Worm (Caenorhabditis elegans) whole organism, young adult: ENCODE measurements around the gene tceb-3.
"Not testable (repeated sequence)": the region's sequence is repeated elsewhere in the genome, so short reads cannot be mapped to it uniquely, and the experiment has no call there.

Experiments
- B0019.2 ChIP-seq: fragments of 200-800 bp; sonication (Bioruptor generic); conservative IDR thresholded peaks from 2 replicates; pipeline ENCODE4 v1.3.6; 2022; ENCODE audit warnings: missing genetic modification reagents, missing genetic modification characterization, missing compliant biosample characterization
- B0035.1 ChIP-seq: sonication (generic microtip); optimal IDR thresholded peaks from 2 replicates; lab custom pipeline; 2016; ENCODE audit warnings: missing genetic modification characterization, mild to moderate bottlenecking, missing compliant biosample characterization, missing genotype, missing genetic modification reagents
- C06A6.2 ChIP-seq: fragments of 200-800 bp; sonication (Bioruptor generic); conservative IDR thresholded peaks from 2 replicates; pipeline ENCODE4 v1.3.6; 2022; ENCODE audit warnings: missing genetic modification characterization, missing compliant biosample characterization
- F23B12.7 ChIP-seq: sonication (generic microtip); optimal IDR thresholded peaks from 2 replicates; lab custom pipeline; 2017; ENCODE audit warnings: missing genetic modification characterization, mild to moderate bottlenecking, missing compliant biosample characterization, antibody characterized with exemption, moderate library complexity; ENCODE audit not compliant: insufficient read depth
- K11D2.4 ChIP-seq: fragments of 200-800 bp; sonication (Bioruptor generic); IDR thresholded peaks from 2 replicates; pipeline ENCODE4 v1.3.6; 2022; ENCODE audit warnings: missing genetic modification reagents, missing genetic modification characterization, missing compliant biosample characterization
- K12H6.12 ChIP-seq: fragments of 200-800 bp; sonication (Bioruptor generic); optimal IDR thresholded peaks from 2 replicates; lab custom pipeline; 2018; ENCODE audit warnings: mild to moderate bottlenecking, missing genetic modification characterization, missing compliant biosample characterization
- T07F8.4 ChIP-seq: sonication (generic microtip); optimal IDR thresholded peaks from 2 replicates; lab custom pipeline; 2016; ENCODE audit warnings: mild to moderate bottlenecking, missing genetic modification characterization, moderate library complexity, missing compliant biosample characterization
- ZK185.1 ChIP-seq: sonication (generic microtip); optimal IDR thresholded peaks from 2 replicates; lab custom pipeline; 2016; ENCODE audit warnings: mild to moderate bottlenecking, missing genetic modification characterization, missing compliant biosample characterization; ENCODE audit not compliant: poor library complexity, severe bottlenecking
- ama-1 ChIP-seq, 3 experiments: fragments of 150-350 bp in 1 of 3; sonication (generic microtip) in 2 of 3; optimal IDR thresholded peaks; 2 replicates each; lab custom pipeline; 2014 to 2018; ENCODE audit warnings: missing biosample characterization in 2 of 3, missing genetic modification characterization in 2 of 3, missing genetic modification reagents in 2 of 3
- athp-1 ChIP-seq: sonication (generic microtip); optimal IDR thresholded peaks from 2 replicates; lab custom pipeline; 2017; ENCODE audit warnings: mild to moderate bottlenecking, missing genetic modification characterization, missing compliant biosample characterization
- ccch-3 ChIP-seq: fragments of 200-800 bp; sonication (Bioruptor generic); optimal IDR thresholded peaks from 2 replicates; lab custom pipeline; 2018; ENCODE audit warnings: mild to moderate bottlenecking, missing genetic modification characterization, missing compliant biosample characterization
- cebp-2 ChIP-seq: fragments of 200-800 bp; sonication (Bioruptor generic); IDR thresholded peaks from 2 replicates; pipeline ENCODE4 v1.3.6; 2022; ENCODE audit warnings: missing genetic modification characterization, missing compliant biosample characterization
- ceh-100 ChIP-seq: fragments of 200-800 bp; sonication (Bioruptor generic); IDR thresholded peaks from 2 replicates; pipeline ENCODE4 v1.3.6; 2022; ENCODE audit warnings: missing genetic modification reagents, missing genetic modification characterization, missing compliant biosample characterization
- ceh-40 ChIP-seq: fragments of 200-800 bp; sonication (Bioruptor generic); IDR thresholded peaks from 2 replicates; pipeline ENCODE4 v1.3.6; 2022; ENCODE audit warnings: missing genetic modification characterization, missing compliant biosample characterization
- ceh-58 ChIP-seq: fragments of 200-800 bp; sonication (Bioruptor generic); IDR thresholded peaks from 2 replicates; pipeline ENCODE4 v1.3.6; 2022; ENCODE audit warnings: missing genetic modification characterization, missing compliant biosample characterization
- ceh-79 ChIP-seq: sonication (generic microtip); optimal IDR thresholded peaks from 2 replicates; lab custom pipeline; 2017; ENCODE audit warnings: mild to moderate bottlenecking, missing genetic modification characterization, missing compliant biosample characterization
- ceh-91 ChIP-seq: fragments of 200-800 bp; sonication (Bioruptor generic); IDR thresholded peaks from 2 replicates; pipeline ENCODE4 v1.3.6; 2022; ENCODE audit warnings: missing genetic modification reagents, missing genetic modification characterization, missing compliant biosample characterization
- chd-7 ChIP-seq: sonication (generic microtip); optimal IDR thresholded peaks from 2 replicates; lab custom pipeline; 2016; ENCODE audit warnings: mild to moderate bottlenecking, missing genetic modification characterization, moderate library complexity, missing compliant biosample characterization
- dox-1 ChIP-seq: fragments of 200-800 bp; sonication (Bioruptor generic); IDR thresholded peaks from 2 replicates; pipeline ENCODE4 v1.3.6; 2022; ENCODE audit warnings: missing genetic modification reagents, missing genetic modification characterization, missing compliant biosample characterization
- ets-4 ChIP-seq: fragments of 200-800 bp; sonication (Bioruptor generic); optimal IDR thresholded peaks from 2 replicates; lab custom pipeline; 2018; ENCODE audit warnings: mild to moderate bottlenecking, missing genetic modification characterization, missing compliant biosample characterization
- him-1 ChIP-seq: sonication (generic microtip); optimal IDR thresholded peaks from 2 replicates; lab custom pipeline; 2016; ENCODE audit warnings: missing genotype, missing genetic modification reagents, missing genetic modification characterization, missing compliant biosample characterization
- hlh-12 ChIP-seq: sonication (generic microtip); optimal IDR thresholded peaks from 2 replicates; lab custom pipeline; 2016; ENCODE audit warnings: missing genetic modification characterization, missing compliant biosample characterization
- hmg-1.2 ChIP-seq: fragments of 200-800 bp; sonication (Bioruptor generic); IDR thresholded peaks from 2 replicates; pipeline ENCODE4 v1.3.6; 2022; ENCODE audit warnings: missing genetic modification reagents, missing genetic modification characterization, missing compliant biosample characterization
- lag-1 ChIP-seq: fragments of 200-800 bp; sonication (Bioruptor generic); IDR thresholded peaks from 2 replicates; pipeline ENCODE4 v1.3.6; 2022; ENCODE audit warnings: missing genetic modification reagents, missing genetic modification characterization, missing compliant biosample characterization
- let-526 ChIP-seq: fragments of 200-800 bp; sonication (Bioruptor generic); IDR thresholded peaks from 2 replicates; pipeline ENCODE4 v1.3.6; 2022; ENCODE audit warnings: missing genetic modification reagents, missing genetic modification characterization, missing compliant biosample characterization
- lin-40 ChIP-seq: sonication (generic microtip); optimal IDR thresholded peaks from 2 replicates; lab custom pipeline; 2016; ENCODE audit warnings: missing genetic modification characterization, mild to moderate bottlenecking, missing compliant biosample characterization, missing genotype, missing genetic modification reagents
- madf-10 ChIP-seq: sonication (generic microtip); optimal IDR thresholded peaks from 2 replicates; lab custom pipeline; 2016; ENCODE audit warnings: mild to moderate bottlenecking, missing genetic modification characterization, missing compliant biosample characterization
- mes-4 ChIP-seq: sonication (generic microtip); optimal IDR thresholded peaks from 2 replicates; lab custom pipeline; 2016; ENCODE audit warnings: missing genotype, missing genetic modification characterization, missing compliant biosample characterization
- nfya-2 ChIP-seq: fragments of 200-800 bp; sonication (Bioruptor generic); IDR thresholded peaks from 2 replicates; pipeline ENCODE4 v1.3.6; 2022; ENCODE audit warnings: missing genetic modification reagents, missing genetic modification characterization, missing compliant biosample characterization
- nhr-90 ChIP-seq: sonication (generic microtip); optimal IDR thresholded peaks from 2 replicates; lab custom pipeline; 2016; ENCODE audit warnings: missing genotype, mild to moderate bottlenecking, missing genetic modification characterization, missing compliant biosample characterization
- rcor-1 ChIP-seq: fragments of 200-800 bp; sonication (Bioruptor generic); IDR thresholded peaks from 2 replicates; pipeline ENCODE4 v1.3.6; 2022; ENCODE audit warnings: missing genetic modification reagents, missing genetic modification characterization, missing compliant biosample characterization
- snpc-1.1 ChIP-seq: sonication (generic microtip); optimal IDR thresholded peaks from 2 replicates; lab custom pipeline; 2017; ENCODE audit warnings: missing genetic modification characterization, mild to moderate bottlenecking, missing compliant biosample characterization, antibody characterized with exemption, moderate library complexity, missing genotype, missing genetic modification reagents; ENCODE audit not compliant: insufficient read depth
- snpc-1.3 ChIP-seq: sonication (generic microtip); optimal IDR thresholded peaks from 2 replicates; lab custom pipeline; 2017; ENCODE audit warnings: missing genetic modification characterization, mild to moderate bottlenecking, missing compliant biosample characterization, antibody characterized with exemption, moderate library complexity, missing genotype, missing genetic modification reagents; ENCODE audit not compliant: insufficient read depth
- somi-1 ChIP-seq: fragments of 200-800 bp; sonication (Bioruptor generic); optimal IDR thresholded peaks from 2 replicates; lab custom pipeline; 2018; ENCODE audit warnings: mild to moderate bottlenecking, missing genetic modification characterization, missing compliant biosample characterization
- tbx-9 ChIP-seq: sonication (generic microtip); optimal IDR thresholded peaks from 2 replicates; lab custom pipeline; 2016; ENCODE audit warnings: borderline replicate concordance, missing genetic modification characterization, inconsistent platforms, missing compliant biosample characterization
- ztf-18 ChIP-seq: sonication (generic microtip); optimal IDR thresholded peaks from 2 replicates; lab custom pipeline; 2016; ENCODE audit warnings: missing genotype, mild to moderate bottlenecking, missing genetic modification characterization, missing compliant biosample characterization
- ztf-28 ChIP-seq: fragments of 200-800 bp; sonication (Bioruptor generic); IDR thresholded peaks from 2 replicates; pipeline ENCODE4 v1.3.6; 2022; ENCODE audit warnings: missing genetic modification reagents, missing genetic modification characterization, missing compliant biosample characterization
- ztf-6 ChIP-seq: fragments of 200-800 bp; sonication (Bioruptor generic); IDR thresholded peaks from 2 replicates; pipeline ENCODE4 v1.3.6; 2022; ENCODE audit warnings: missing genetic modification reagents, missing genetic modification characterization, missing compliant biosample characterization

tceb-3 gene

ce11 chrII:10904379-10904778 is 42.8 kb downstream of the tceb-3 start, which contains the start of gene sra-12:
Gene sra-12 (minus strand): TSS chrII:10904479.
- not testable (repeated sequence) for TF ChIP-seq ccch-3; cebp-2 (GFP tag; lab: Robert Waterston, UW); hmg-1.2 (GFP tag; lab: Robert Waterston, UW)

ce11 chrII:10902104-10902503 is 45.1 kb downstream of the tceb-3 start, which contains the start of gene gly-1:
Gene gly-1 (minus strand): TSS chrII:10902204.
- TF ChIP-seq B0019.2 (GFP tag; lab: Robert Waterston, UW): no peak
- no peak for TF ChIP-seq lin-40 (tag; lab: Kevin White, UChicago)
- TF ChIP-seq nfya-2 (GFP tag; lab: Robert Waterston, UW): no peak
- TF ChIP-seq ZK185.1 (tag; lab: Kevin White, UChicago): no peak

- TF ChIP-seq him-1 (tag; lab: Kevin White, UChicago) (no peak), rcor-1 (GFP tag; lab: Robert Waterston, UW) (no peak), ets-4 (GFP tag; lab: Kevin White, UChicago) (no peak), nhr-90 (tag; lab: Kevin White, UChicago) (no peak), ztf-28 (GFP tag; lab: Robert Waterston, UW) (no peak), ceh-100 (GFP tag; lab: Robert Waterston, UW) (no peak), T07F8.4 (tag; lab: Kevin White, UChicago) (no peak), ceh-40 (GFP tag; lab: Robert Waterston, UW) (no peak), somi-1 (no peak), dox-1 (GFP tag; lab: Robert Waterston, UW) (no peak)
These were observed 48.2 kb downstream of the tceb-3 start for ce11 chrII:10898998-10899397.

- TF ChIP-seq B0035.1 (no peak), mes-4 (tag; lab: Kevin White, UChicago) (no peak), let-526 (no peak), nhr-90 (tag; lab: Kevin White, UChicago) (no peak), F23B12.7 (no peak), ama-1 (optimal IDR thresholded peaks at IDR 0.05; lab: Kevin White, UChicago) (no peak), ama-1 (GFP tag; optimal IDR thresholded peaks at IDR 0.05; lab: Kevin White, UChicago) (no peak), athp-1 (tag; lab: Kevin White, UChicago) (no peak), ztf-18 (tag; lab: Kevin White, UChicago) (no peak), lag-1 (GFP tag; lab: Robert Waterston, UW) (no peak), tbx-9 (no peak), K11D2.4 (GFP tag; lab: Robert Waterston, UW) (no peak), hlh-12 (tag; lab: Kevin White, UChicago) (no peak)
- TF ChIP-seq, all 124 proteins: peak for 0
These were observed 51.3 kb downstream of the tceb-3 start for ce11 chrII:10895959-10896358.

DNA sequence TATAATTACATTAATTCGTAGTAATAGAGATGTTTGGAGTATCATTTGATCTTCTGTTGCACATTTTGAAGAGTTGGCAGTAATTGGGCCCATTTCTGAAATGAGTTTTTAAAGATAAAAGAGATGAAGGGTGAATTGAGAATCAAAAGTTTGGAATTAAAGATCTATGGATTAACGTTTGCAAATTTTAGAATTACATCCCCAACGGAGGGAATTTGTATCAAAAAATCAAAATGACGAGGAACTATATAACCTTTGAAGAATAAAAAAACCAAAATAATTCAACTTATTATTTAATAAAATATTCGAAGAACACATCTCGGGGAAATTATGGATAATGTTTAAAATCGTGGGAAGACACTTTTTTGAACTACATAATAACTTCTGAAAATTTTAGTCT is 52.2 kb downstream of the tceb-3 start, which contains the start of gene sra-10:
Gene sra-10 (minus strand): TSS at position 101 of the 400 bp plus-strand sequence.
- TF ChIP-seq snpc-1.3 (no peak), snpc-1.1 (tag; lab: Kevin White, UChicago) (no peak), ceh-91 (GFP tag; lab: Robert Waterston, UW) (no peak), madf-10 (tag; lab: Kevin White, UChicago) (no peak), K11D2.4 (GFP tag; lab: Robert Waterston, UW) (no peak), chd-7 (tag; lab: Kevin White, UChicago) (no peak), ceh-58 (GFP tag; lab: Robert Waterston, UW) (no peak), ztf-6 (GFP tag; lab: Robert Waterston, UW) (no peak), C06A6.2 (GFP tag; lab: Robert Waterston, UW) (no peak), K12H6.12 (tag; lab: Kevin White, UChicago) (no peak), ceh-79 (tag; lab: Kevin White, UChicago) (no peak)
